Fruit fly (Drosophila melanogaster): ENCODE measurements around the gene CG43233.
"Not testable (repeated sequence)": the region's sequence is repeated elsewhere in the genome, so short reads cannot be mapped to it uniquely, and the experiment has no call there.

The CG43233 gene

dm6 chr2L:20463316-20463856, 9.8 kb downstream of the CG43233 start, which contains the start of gene CG2493 (continued):
- TF ChIP-seq achi (GFP tag; optimal IDR thresholded peaks at IDR 0.05): peak; percentile 10
- no peak for TF ChIP-seq CG8632 (GFP tag; optimal IDR thresholded peaks at IDR 0.05)
- TF ChIP-seq Met (GFP tag; optimal IDR thresholded peaks at IDR 0.05): peak; percentile 3
- TF ChIP-seq CG6276 (GFP tag; optimal IDR thresholded peaks at IDR 0.05): peak; percentile 27
- TF ChIP-seq Eip93F (GFP tag; optimal IDR thresholded peaks at IDR 0.05): no peak
- TF ChIP-seq Lpt (GFP tag; optimal IDR thresholded peaks at IDR 0.05): no peak
- TF ChIP-seq Sox102F (GFP tag; optimal IDR thresholded peaks at IDR 0.05): no peak
- no peak for TF ChIP-seq CG16779 (tag; optimal IDR thresholded peaks at IDR 0.05)
- no peak for TF ChIP-seq fd59A (GFP tag; optimal IDR thresholded peaks at IDR 0.05)
- peak; percentile 34 for TF ChIP-seq spab (GFP tag; optimal IDR thresholded peaks at IDR 0.05)
- no peak for TF ChIP-seq CG1621 (tag; optimal IDR thresholded peaks at IDR 0.05)
- TF ChIP-seq Sox14 (GFP tag; optimal IDR thresholded peaks at IDR 0.05): peak; percentile 23
- no peak for TF ChIP-seq Ets21C (GFP tag; optimal IDR thresholded peaks at IDR 0.05)
- peak; percentile 66 for TF ChIP-seq CG3032 (tag; optimal IDR thresholded peaks at IDR 0.05)
- TF ChIP-seq Eip78C (GFP tag): peak; percentile 85
- no peak for TF ChIP-seq CG15336 (GFP tag; IDR thresholded peaks at IDR 0.05)
- peak; percentile 5 for TF ChIP-seq vri (GFP tag; optimal IDR thresholded peaks at IDR 0.05)
- TF ChIP-seq Blimp-1 (GFP tag; optimal IDR thresholded peaks at IDR 0.05): no peak
- no peak for TF ChIP-seq CG4318 (GFP tag; optimal IDR thresholded peaks at IDR 0.05)
- TF ChIP-seq CG10631 (GFP tag; optimal IDR thresholded peaks at IDR 0.05): peak; percentile 0
- no peak for TF ChIP-seq Sox15 (GFP tag; optimal IDR thresholded peaks at IDR 0.05)
- peak; percentile 20 for TF ChIP-seq Hr39 (GFP tag; optimal IDR thresholded peaks at IDR 0.05)
- peak; percentile 34 for TF ChIP-seq Ets96B (tag; optimal IDR thresholded peaks at IDR 0.05)
- no peak for TF ChIP-seq Hr38 (GFP tag; optimal IDR thresholded peaks at IDR 0.05)
- TF ChIP-seq fd85E (GFP tag; optimal IDR thresholded peaks at IDR 0.05): no peak

dm6 chr2L:20458975-20459374, 14.2 kb downstream of the CG43233 start, which contains the start of the genes CG18858 and Cdc23:
Gene CG18858, minus strand, starts transcription at chr2L:20459075.
Gene Cdc23, plus strand, starts transcription at chr2L:20459342.
- not testable (repeated sequence) for TF ChIP-seq Hr38, CG6808, Sox14 (GFP tag; optimal IDR thresholded peaks at IDR 0.05)

- not testable (repeated sequence) for TF ChIP-seq Sox14 (GFP tag; optimal IDR thresholded peaks at IDR 0.05); CG6808 (GFP tag; optimal IDR thresholded peaks at IDR 0.05); Ets96B (tag; optimal IDR thresholded peaks at IDR 0.05)
These were observed 23.3 kb downstream of the CG43233 start, which contains the start of the genes CG31683 and CG31687 for dm6 chr2L:20449864-20450263. Gene CG31683, minus strand, starts transcription at chr2L:20449964. Gene CG31687, plus strand, starts transcription at chr2L:20450225.

- no peak for TF ChIP-seq Sox15 (GFP tag; optimal IDR thresholded peaks at IDR 0.05)
These were observed 34.7 kb downstream of the CG43233 start for dm6 chr2L:20438474-20438873.

dm6 chr2L:20437873-20438272, 35.3 kb downstream of the CG43233 start:
- no peak for TF ChIP-seq CG3032 (tag; optimal IDR thresholded peaks at IDR 0.05)
- no peak for TF ChIP-seq svp (GFP tag)
- no peak for TF ChIP-seq Hr38 (GFP tag; optimal IDR thresholded peaks at IDR 0.05)

- TF ChIP-seq spab (GFP tag; optimal IDR thresholded peaks at IDR 0.05) (no peak), Sox15 (GFP tag; optimal IDR thresholded peaks at IDR 0.05) (no peak), CG6163 (GFP tag; IDR thresholded peaks at IDR 0.05) (no peak), CG3032 (tag; optimal IDR thresholded peaks at IDR 0.05) (no peak), fd59A (GFP tag; optimal IDR thresholded peaks at IDR 0.05) (peak; percentile 31), Smox (GFP tag; optimal IDR thresholded peaks at IDR 0.05) (peak; percentile 17), CG11762 (GFP tag; optimal IDR thresholded peaks at IDR 0.05; ENCODE audit: insufficient read depth) (no peak), CG10631 (GFP tag; optimal IDR thresholded peaks at IDR 0.05) (peak; percentile 19), CG15336 (GFP tag; IDR thresholded peaks at IDR 0.05) (no peak), CG8632 (GFP tag; optimal IDR thresholded peaks at IDR 0.05) (no peak), CG6276 (GFP tag; optimal IDR thresholded peaks at IDR 0.05) (no peak), Met (GFP tag; optimal IDR thresholded peaks at IDR 0.05) (peak; percentile 46), CG31627 (GFP tag; optimal IDR thresholded peaks at IDR 0.05) (no peak), Gug (GFP tag; IDR thresholded peaks at IDR 0.05) (no peak), fd85E (GFP tag; optimal IDR thresholded peaks at IDR 0.05) (no peak), Sox102F (GFP tag; optimal IDR thresholded peaks at IDR 0.05) (no peak), fkh (GFP tag; optimal IDR thresholded peaks at IDR 0.05) (no peak), CG6792 (GFP tag; optimal IDR thresholded peaks at IDR 0.05) (no peak), CG6808 (GFP tag; optimal IDR thresholded peaks at IDR 0.05) (no peak), CG10669 (GFP tag; optimal IDR thresholded peaks at IDR 0.05) (no peak), CG8319 (GFP tag; optimal IDR thresholded peaks at IDR 0.05) (no peak), dac (GFP tag; optimal IDR thresholded peaks at IDR 0.05) (no peak), CG7368 (GFP tag; optimal IDR thresholded peaks at IDR 0.05) (no peak), vri (GFP tag; optimal IDR thresholded peaks at IDR 0.05) (no peak), Sox14 (GFP tag; optimal IDR thresholded peaks at IDR 0.05) (no peak)
These were observed 38.0 kb downstream of the CG43233 start for dm6 chr2L:20435199-20435598.

Data from whole organism, prepupa.